Worm (Caenorhabditis elegans): ENCODE data around the gene scl-2.

DNA sequence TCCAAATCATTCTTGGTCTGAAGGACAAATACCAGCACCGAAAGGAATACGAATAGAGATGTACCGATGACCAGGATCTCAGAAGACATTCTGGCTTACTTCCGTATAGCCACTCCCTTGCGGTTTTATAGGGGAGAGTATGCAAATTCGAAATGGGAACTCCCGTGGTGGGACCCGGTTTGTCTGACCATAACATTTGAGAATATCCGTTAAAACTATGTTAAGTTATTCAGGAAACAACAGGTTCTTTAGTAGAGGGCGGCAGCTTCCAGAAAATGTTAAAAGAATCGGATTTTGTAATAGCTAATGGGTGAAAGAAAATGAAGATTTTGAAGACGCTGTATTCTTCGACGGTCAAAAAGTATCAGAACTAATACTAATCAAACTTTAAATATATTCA, 9.7 kb downstream of the scl-2 start, which contains the start of gene col-131:
- no peak for TF ChIP-seq attf-3 (GFP tag; conservative IDR thresholded peaks at IDR 0.05)
- no peak for TF ChIP-seq nhr-179 (tag; optimal IDR thresholded peaks at IDR 0.05)
- TF ChIP-seq efl-1 (GFP tag; optimal IDR thresholded peaks at IDR 0.05) = no peak
- no peak for TF ChIP-seq nhr-27 (tag; optimal IDR thresholded peaks at IDR 0.05)
- TF ChIP-seq ceh-91 (GFP tag; IDR thresholded peaks at IDR 0.05) = no peak
- TF ChIP-seq hmg-20 (GFP tag; IDR thresholded peaks at IDR 0.05) = no peak
- TF ChIP-seq nhr-90 (tag; optimal IDR thresholded peaks at IDR 0.05) = no peak
- TF ChIP-seq unc-130 (GFP tag; optimal IDR thresholded peaks at IDR 0.05) = no peak
- no peak for TF ChIP-seq rpc-1 (optimal IDR thresholded peaks at IDR 0.05)
- no peak for TF ChIP-seq rpc-1 (tag; optimal IDR thresholded peaks at IDR 0.05)
- no peak for TF ChIP-seq lin-35 (GFP tag; optimal IDR thresholded peaks at IDR 0.05)
- TF ChIP-seq dpl-1 (GFP tag; optimal IDR thresholded peaks at IDR 0.05) = no peak
